Fruit fly (Drosophila melanogaster) whole organism, wandering third instar larva: ENCODE results near the gene CCKLR-17D3.
A peak's percentile ranks its signal among the peaks of the same experiment; 100 is the strongest.

ENCODE experiments used
- CG32264 ChIP-seq: fragments of 200-800 bp; sonication (Bioruptor generic); optimal IDR thresholded peaks from 2 replicates; lab custom pipeline; 2016; ENCODE audit warnings: missing biosample characterization, missing genetic modification characterization
- CG9705 ChIP-seq: fragments of 200-800 bp; sonication (Bioruptor generic); optimal IDR thresholded peaks from 2 replicates; lab custom pipeline; 2018; ENCODE audit warnings: missing biosample characterization, mild to moderate bottlenecking, missing genetic modification characterization
- CrebA ChIP-seq: fragments of 200-800 bp; sonication (Bioruptor generic); optimal IDR thresholded peaks from 2 replicates; lab custom pipeline; 2016; ENCODE audit warnings: missing biosample characterization, mild to moderate bottlenecking, missing genetic modification characterization, borderline replicate concordance
- Dif ChIP-seq: fragments of 200-275, 200-300 bp; sonication (Bioruptor generic); optimal IDR thresholded peaks from 2 replicates; lab custom pipeline; 2018; ENCODE audit warnings: missing biosample characterization, missing genetic modification characterization; ENCODE audit not compliant: partially characterized antibody
- GATAd ChIP-seq: sonication (Bioruptor generic); optimal IDR thresholded peaks from 2 replicates; lab custom pipeline; 2016; ENCODE audit warnings: missing biosample characterization, missing genetic modification characterization
- HLH106 ChIP-seq: fragments of 200-800 bp; optimal IDR thresholded peaks from 3 replicates; lab custom pipeline; 2019; ENCODE audit warnings: missing biosample characterization, mild to moderate bottlenecking, missing genetic modification characterization, moderate library complexity
- Hnf4 ChIP-seq: fragments of 200-800 bp; sonication (Bioruptor generic); optimal IDR thresholded peaks from 2 replicates; lab custom pipeline; 2016; ENCODE audit warnings: missing biosample characterization, mild to moderate bottlenecking, missing genetic modification characterization
- Hr78 ChIP-seq: fragments of >200 bp; optimal IDR thresholded peaks from 2 replicates; lab custom pipeline; 2017; ENCODE audit warnings: missing biosample characterization, missing genetic modification characterization
- Hr83 ChIP-seq: fragments of 200-300 bp; sonication (Bioruptor generic); optimal IDR thresholded peaks from 2 replicates; lab custom pipeline; 2016; ENCODE audit warnings: missing biosample characterization, mild to moderate bottlenecking, missing genetic modification characterization, moderate library complexity; ENCODE audit not compliant: poor library complexity, severe bottlenecking
- Jra ChIP-seq: sonication (Bioruptor generic); optimal IDR thresholded peaks from 2 replicates; lab custom pipeline; 2016; ENCODE audit warnings: missing biosample characterization, missing genetic modification characterization
- Myc ChIP-seq: fragments of >200 bp; optimal IDR thresholded peaks from 2 replicates; lab custom pipeline; 2017
- N ChIP-seq: fragments of >200 bp; optimal IDR thresholded peaks from 2 replicates; lab custom pipeline; 2018; ENCODE audit warnings: missing biosample characterization, missing external identifiers, missing genetic modification characterization
- OdsH ChIP-seq: fragments of 200-800 bp; sonication (Bioruptor generic); optimal IDR thresholded peaks from 2 replicates; lab custom pipeline; 2016; ENCODE audit warnings: missing biosample characterization, mild to moderate bottlenecking, missing genetic modification characterization
- Rel ChIP-seq, 2 experiments: fragments of 200-800 bp; sonication (Bioruptor generic) in 1 of 2; optimal IDR thresholded peaks; 2 replicates in 1 of 2; 3 replicates in 1 of 2; lab custom pipeline; 2016 to 2019; ENCODE audit warnings: mild to moderate bottlenecking in 2 of 2, missing biosample characterization in 2 of 2, missing genetic modification characterization in 2 of 2, moderate library complexity in 1 of 2
- Sp1 ChIP-seq: fragments of 200-800 bp; sonication (Bioruptor generic); optimal IDR thresholded peaks from 3 replicates; lab custom pipeline; 2019; ENCODE audit warnings: missing biosample characterization, mild to moderate bottlenecking, missing genetic modification characterization, moderate library complexity
- Vsx2 ChIP-seq: fragments of 200-300, 225-300 bp; sonication (Bioruptor generic); optimal IDR thresholded peaks from 2 replicates; lab custom pipeline; 2018; ENCODE audit warnings: missing biosample characterization, missing genetic modification characterization; ENCODE audit not compliant: partially characterized antibody
- br ChIP-seq: fragments of 200-800 bp; sonication (Bioruptor generic); optimal IDR thresholded peaks from 2 replicates; lab custom pipeline; 2016; ENCODE audit warnings: missing biosample characterization, missing genetic modification characterization
- brk ChIP-seq: fragments of 200-800 bp; sonication (Bioruptor generic); optimal IDR thresholded peaks from 2 replicates; lab custom pipeline; 2016; ENCODE audit warnings: missing biosample characterization, mild to moderate bottlenecking, missing genetic modification characterization
- dl ChIP-seq, 2 experiments: fragments of 175-275, 200-275 bp in 1 of 2; fragments of 200-275 bp in 1 of 2; sonication (Bioruptor generic); optimal IDR thresholded peaks; lab custom pipeline; 2018; ENCODE audit warnings: mild to moderate bottlenecking in 2 of 2, missing biosample characterization in 2 of 2, missing genetic modification characterization in 2 of 2, moderate library complexity in 2 of 2; ENCODE audit not compliant: partially characterized antibody in 2 of 2, insufficient read depth in 1 of 2
- dmrt93B ChIP-seq: fragments of 200-800 bp; sonication (Bioruptor generic); optimal IDR thresholded peaks from 2 replicates; lab custom pipeline; 2018; ENCODE audit warnings: missing biosample characterization, mild to moderate bottlenecking, missing genetic modification characterization
- dsf ChIP-seq: sonication (Bioruptor generic); optimal IDR thresholded peaks from 2 replicates; lab custom pipeline; 2016; ENCODE audit warnings: missing biosample characterization, missing genetic modification characterization, borderline replicate concordance
- ey ChIP-seq: fragments of 200-800 bp; sonication (Bioruptor generic); optimal IDR thresholded peaks from 2 replicates; lab custom pipeline; 2016; ENCODE audit warnings: missing biosample characterization, missing genetic modification characterization
- foxo ChIP-seq, 2 experiments: fragments of 200-800 bp; sonication (Bioruptor generic); optimal IDR thresholded peaks; 2 replicates in 1 of 2; 3 replicates in 1 of 2; lab custom pipeline; 2016 to 2017; ENCODE audit warnings: missing biosample characterization in 2 of 2, missing genetic modification characterization in 2 of 2
- h ChIP-seq: fragments of 200-800 bp; sonication (Bioruptor generic); optimal IDR thresholded peaks from 3 replicates; lab custom pipeline; 2016; ENCODE audit warnings: missing biosample characterization, mild to moderate bottlenecking, missing genetic modification characterization
- jim ChIP-seq: fragments of 175-275, 200-325 bp; sonication (Bioruptor generic); optimal IDR thresholded peaks from 2 replicates; lab custom pipeline; 2016; ENCODE audit warnings: missing biosample characterization, mild to moderate bottlenecking, missing genetic modification characterization
- lola ChIP-seq: fragments of >200 bp; optimal IDR thresholded peaks from 2 replicates; lab custom pipeline; 2017; ENCODE audit warnings: missing biosample characterization, missing genetic modification characterization
- pan ChIP-seq: fragments of >200 bp; optimal IDR thresholded peaks from 2 replicates; lab custom pipeline; 2017
- psq ChIP-seq: fragments of 200-800 bp; sonication (Bioruptor generic); optimal IDR thresholded peaks from 3 replicates; lab custom pipeline; 2017; ENCODE audit warnings: missing biosample characterization, mild to moderate bottlenecking, missing genetic modification characterization, moderate library complexity
- rgr ChIP-seq: fragments of 200-800 bp; sonication (Bioruptor generic); optimal IDR thresholded peaks from 3 replicates; lab custom pipeline; 2016; ENCODE audit warnings: missing biosample characterization, mild to moderate bottlenecking, missing genetic modification characterization
- sage ChIP-seq: fragments of 200-800 bp; sonication (Bioruptor generic); optimal IDR thresholded peaks from 2 replicates; lab custom pipeline; 2016; ENCODE audit warnings: missing biosample characterization, mild to moderate bottlenecking, missing genetic modification characterization
- sv ChIP-seq: fragments of 200-800 bp; sonication (Bioruptor generic); optimal IDR thresholded peaks from 3 replicates; lab custom pipeline; 2016; ENCODE audit warnings: missing biosample characterization, missing genetic modification characterization
- tai ChIP-seq: sonication (Bioruptor generic); optimal IDR thresholded peaks from 2 replicates; lab custom pipeline; 2016; ENCODE audit warnings: missing biosample characterization, missing genetic modification characterization
- usp ChIP-seq: fragments of >200 bp; optimal IDR thresholded peaks from 2 replicates; lab custom pipeline; 2017; ENCODE audit warnings: missing biosample characterization, missing genetic modification characterization
- woc ChIP-seq: sonication (Bioruptor generic); optimal IDR thresholded peaks from 2 replicates; lab custom pipeline; 2016; ENCODE audit warnings: missing biosample characterization, mild to moderate bottlenecking, missing genetic modification characterization

The CCKLR-17D3 gene

dm6 chrX:18783417-18784123 lies 9.7 kb upstream of the CCKLR-17D3 start, which contains the start of gene CG18259:
Gene CG18259, minus strand, starts transcription at chrX:18783494.
- TF ChIP-seq sv (GFP tag; lab: Kevin White, UChicago) (no peak), GATAd (GFP tag; lab: Kevin White, UChicago) (no peak), brk (no peak), foxo (GFP tag; optimal IDR thresholded peaks at IDR 0.05; lab: Kevin White, UChicago) (peak in 1 of 2 experiments; percentile 5), pan (lab: Kevin White, UChicago) (no peak), lola (GFP tag; lab: Kevin White, UChicago) (no peak), Hnf4 (GFP tag; lab: Kevin White, UChicago) (peak; percentile 21), woc (GFP tag; lab: Kevin White, UChicago) (peak; percentile 63), h (GFP tag; lab: Kevin White, UChicago) (peak; percentile 19), CG32264 (no peak), br (GFP tag; lab: Kevin White, UChicago) (no peak), HLH106 (peak; percentile 26), CG9705 (peak; percentile 18), N (GFP tag; lab: Kevin White, UChicago) (peak; percentile 83), Sp1 (peak; percentile 17), Dif (no peak), Hr78 (GFP tag; lab: Kevin White, UChicago) (no peak), Myc (lab: Kevin White, UChicago) (peak; percentile 1), Rel (GFP tag; optimal IDR thresholded peaks at IDR 0.05; lab: Kevin White, UChicago) (no peak), Rel (tag; optimal IDR thresholded peaks at IDR 0.05; lab: Kevin White, UChicago) (no peak)

- no peak for TF ChIP-seq CrebA (GFP tag; lab: Kevin White, UChicago)
- no peak for TF ChIP-seq rgr (GFP tag; lab: Kevin White, UChicago)
- no peak for TF ChIP-seq foxo (GFP tag; optimal IDR thresholded peaks at IDR 0.05; lab: Kevin White, UChicago)
- no peak for TF ChIP-seq brk
- TF ChIP-seq CG32264 = no peak
- no peak for TF ChIP-seq sage (GFP tag; lab: Kevin White, UChicago)
- TF ChIP-seq Sp1 = no peak
- TF ChIP-seq Dif = no peak
- no peak for TF ChIP-seq psq
- TF ChIP-seq dmrt93B = no peak
- no peak for TF ChIP-seq Vsx2
- TF ChIP-seq h (GFP tag; lab: Kevin White, UChicago) = no peak
- TF ChIP-seq Rel (GFP tag; optimal IDR thresholded peaks at IDR 0.05; lab: Kevin White, UChicago) = no peak
- no peak for TF ChIP-seq Rel (tag; optimal IDR thresholded peaks at IDR 0.05; lab: Kevin White, UChicago)
- no peak for TF ChIP-seq tai (GFP tag; lab: Kevin White, UChicago)
- no peak for TF ChIP-seq usp (GFP tag; lab: Kevin White, UChicago)
- no peak for TF ChIP-seq pan (lab: Kevin White, UChicago)
- TF ChIP-seq Hnf4 (GFP tag; lab: Kevin White, UChicago) = no peak
- TF ChIP-seq dl (GFP tag; optimal IDR thresholded peaks at IDR 0.05; lab: Kevin White, UChicago; ENCODE audit: insufficient read depth in 1 of 2, partially characterized antibody in 2 of 2) = no peak
- TF ChIP-seq ey = no peak
Observed at dm6 chrX:18780260-18780659, 6.4 kb upstream of the CCKLR-17D3 start.

dm6 chrX:18779662-18780061 lies 5.8 kb upstream of the CCKLR-17D3 start:
- no peak for TF ChIP-seq HLH106
- TF ChIP-seq lola (GFP tag; lab: Kevin White, UChicago) = no peak
- no peak for TF ChIP-seq Jra
- no peak for TF ChIP-seq psq
- no peak for TF ChIP-seq CrebA (GFP tag; lab: Kevin White, UChicago)
- TF ChIP-seq br (GFP tag; lab: Kevin White, UChicago) = no peak
- no peak for TF ChIP-seq GATAd (GFP tag; lab: Kevin White, UChicago)
- no peak for TF ChIP-seq dl (GFP tag; optimal IDR thresholded peaks at IDR 0.05; lab: Kevin White, UChicago; ENCODE audit: insufficient read depth in 1 of 2, partially characterized antibody in 2 of 2)
- TF ChIP-seq rgr (GFP tag; lab: Kevin White, UChicago) = no peak
- no peak for TF ChIP-seq jim
- TF ChIP-seq sage (GFP tag; lab: Kevin White, UChicago) = no peak
- TF ChIP-seq usp (GFP tag; lab: Kevin White, UChicago) = no peak
- TF ChIP-seq Hr83 (GFP tag; lab: Kevin White, UChicago) = no peak
- no peak for TF ChIP-seq dsf (GFP tag; lab: Kevin White, UChicago)
- TF ChIP-seq OdsH (GFP tag; lab: Kevin White, UChicago) = no peak
- TF ChIP-seq tai (GFP tag; lab: Kevin White, UChicago) = no peak
- no peak for TF ChIP-seq Vsx2
- TF ChIP-seq, all 38 proteins: peak for 0
